Worm (Caenorhabditis elegans): Measurements from ENCODE around the gene C25H3.7.
"Not testable (repeated sequence)": the region's sequence is repeated elsewhere in the genome, so short reads cannot be mapped to it uniquely, and the experiment has no call there.

The C25H3.7 gene

DNA sequence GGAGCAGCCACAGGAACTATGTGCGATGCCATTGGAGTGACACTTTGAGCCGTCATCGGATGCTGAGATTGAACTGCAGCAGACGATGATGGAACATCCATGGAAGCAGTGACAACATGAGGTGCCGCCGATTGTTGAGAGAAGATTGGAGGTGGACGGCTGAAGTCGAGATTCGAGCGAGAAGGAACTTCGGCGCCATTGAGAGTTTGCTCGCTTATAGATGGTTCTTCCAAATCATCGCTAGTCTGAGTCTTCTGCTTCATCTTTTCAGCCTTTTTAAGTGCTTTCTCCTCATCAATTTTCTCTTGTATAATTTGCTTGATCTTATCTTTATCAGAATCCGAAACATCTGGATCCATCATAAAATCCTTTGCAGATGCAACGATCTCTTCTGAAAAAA lies 26.6 kb downstream of the C25H3.7 start:
- TF ChIP-seq fkh-6 (tag; optimal IDR thresholded peaks at IDR 0.05) = no peak
- no peak for TF ChIP-seq ets-4 (tag; optimal IDR thresholded peaks at IDR 0.05)
- TF ChIP-seq ref-2 (tag; optimal IDR thresholded peaks at IDR 0.05) = no peak
- TF ChIP-seq rnt-1 (tag; optimal IDR thresholded peaks at IDR 0.05) = no peak
- no peak for TF ChIP-seq ceh-34 (tag; optimal IDR thresholded peaks at IDR 0.05)
- no peak for TF ChIP-seq ahr-1 (tag; optimal IDR thresholded peaks at IDR 0.05)
- no peak for TF ChIP-seq nhr-11 (tag; optimal IDR thresholded peaks at IDR 0.05)
- no peak for TF ChIP-seq pat-9 (tag; optimal IDR thresholded peaks at IDR 0.05)
- TF ChIP-seq hlh-13 (GFP tag; optimal IDR thresholded peaks at IDR 0.05) = no peak
- TF ChIP-seq sdc-2 (tag; optimal IDR thresholded peaks at IDR 0.05) = no peak
- TF ChIP-seq ceh-9 (tag; optimal IDR thresholded peaks at IDR 0.05) = no peak
- no peak for TF ChIP-seq tbx-7 (tag; optimal IDR thresholded peaks at IDR 0.05)
- TF ChIP-seq zip-5 (tag; optimal IDR thresholded peaks at IDR 0.05) = no peak
- no peak for TF ChIP-seq eyg-1 (tag; optimal IDR thresholded peaks at IDR 0.05)
- TF ChIP-seq unc-42 (tag; optimal IDR thresholded peaks at IDR 0.05) = no peak
- TF ChIP-seq ceh-31 (tag; optimal IDR thresholded peaks at IDR 0.05) = no peak
- no peak for TF ChIP-seq C08G9.2 (tag; optimal IDR thresholded peaks at IDR 0.05)

ce11 chrII:5640362-5641079 lies 28.2 kb downstream of the C25H3.7 start:
- peak; percentile 41 for TF ChIP-seq elt-4 (tag; optimal IDR thresholded peaks at IDR 0.05)
- no peak for TF ChIP-seq pros-1 (tag; optimal IDR thresholded peaks at IDR 0.05)

DNA sequence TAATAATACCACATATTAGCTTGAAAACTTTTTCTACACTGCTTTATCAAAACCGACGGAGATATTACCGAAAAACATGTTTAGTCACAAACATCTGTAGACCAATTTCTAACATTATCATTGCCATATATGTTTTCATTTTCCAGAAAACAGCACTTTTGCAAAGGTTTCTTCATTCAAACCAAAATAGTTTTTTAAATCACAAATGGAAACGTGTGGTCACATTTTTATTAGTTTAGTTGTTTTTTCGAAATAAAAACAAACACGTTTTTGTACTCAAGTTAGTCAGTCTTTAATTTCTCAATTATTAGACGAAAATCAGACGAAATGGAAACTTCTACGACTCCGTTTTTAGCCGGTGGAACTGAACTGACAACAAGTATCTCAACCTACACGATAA lies 30.7 kb downstream of the C25H3.7 start, which contains the start of gene F59E12.3:
F59E12.3 (plus strand) TSS at position 301 of the 400 bp plus-strand sequence.
- TF ChIP-seq elt-4 (tag; optimal IDR thresholded peaks at IDR 0.05) (no peak), hlh-8 (tag; optimal IDR thresholded peaks at IDR 0.05) (no peak), K02D7.2 (tag; optimal IDR thresholded peaks at IDR 0.05) (no peak), ztf-16 (tag; optimal IDR thresholded peaks at IDR 0.05) (no peak), ama-1 (optimal IDR thresholded peaks at IDR 0.05) (no peak), unc-86 (tag; optimal IDR thresholded peaks at IDR 0.05) (no peak), unc-55 (GFP tag; optimal IDR thresholded peaks at IDR 0.05) (no peak)

DNA sequence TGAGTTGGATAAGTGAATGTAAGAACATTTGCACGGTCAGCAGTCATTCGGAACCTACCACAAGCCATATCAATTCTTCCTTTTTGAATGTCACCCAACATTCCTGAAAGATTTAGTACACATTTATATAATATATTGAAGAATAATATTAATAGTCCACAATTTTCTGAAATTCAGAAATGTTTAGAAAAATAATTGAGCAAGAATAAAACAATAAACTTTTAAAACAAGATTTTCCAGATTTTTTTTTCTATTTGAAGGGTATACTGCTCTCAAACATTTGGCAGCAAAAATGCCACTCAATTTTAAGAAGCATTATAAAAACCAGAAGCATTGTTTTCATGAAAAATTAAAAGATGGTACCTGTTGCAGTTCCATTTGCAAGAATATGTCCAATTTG lies 31.9 kb downstream of the C25H3.7 start, which contains the start of gene F59E12.8:
F59E12.8 (minus strand) TSS at position 101 of the 400 bp plus-strand sequence.
- no peak for TF ChIP-seq eyg-1 (tag; optimal IDR thresholded peaks at IDR 0.05)
- no peak for TF ChIP-seq tbx-7 (tag; optimal IDR thresholded peaks at IDR 0.05)
- TF ChIP-seq ceh-6 (GFP tag; optimal IDR thresholded peaks at IDR 0.05) = no peak

ce11 chrII:5633453-5633852 lies 35.3 kb downstream of the C25H3.7 start:
- no peak for TF ChIP-seq lim-6 (tag; optimal IDR thresholded peaks at IDR 0.05)
- no peak for TF ChIP-seq hlh-6 (tag; optimal IDR thresholded peaks at IDR 0.05)
- no peak for TF ChIP-seq sox-2 (GFP tag; IDR thresholded peaks at IDR 0.05)
- no peak for TF ChIP-seq nfya-1 (tag; optimal IDR thresholded peaks at IDR 0.05)

- TF ChIP-seq lim-6 (tag; optimal IDR thresholded peaks at IDR 0.05); unc-55 (GFP tag; optimal IDR thresholded peaks at IDR 0.05); hlh-13 (GFP tag; optimal IDR thresholded peaks at IDR 0.05): not testable (repeated sequence)
Measured at ce11 chrII:5630851-5631401, 37.8 kb downstream of the C25H3.7 start, which contains the start of the genes F59E12.6 and npl-4.1. Gene F59E12.6, minus strand, starts transcription at chrII:5630951. Gene npl-4.1, plus strand, starts transcription at chrII:5631351.
